Worm (Caenorhabditis elegans) whole organism, young adult: ENCODE data around the gene best-13.

Experiments used
- B0261.1 ChIP-seq: sonication (generic microtip); optimal IDR thresholded peaks from 2 replicates; lab custom pipeline; 2016; ENCODE audit warnings: mild to moderate bottlenecking, missing genetic modification characterization, moderate library complexity, missing compliant biosample characterization
- F22D6.2 ChIP-seq: sonication (generic microtip); optimal IDR thresholded peaks from 2 replicates; lab custom pipeline; 2016; ENCODE audit warnings: mild to moderate bottlenecking, missing genetic modification characterization, missing compliant biosample characterization
- cebp-1 ChIP-seq, 2 experiments: fragments of 200-800 bp in 1 of 2; sonication (Bioruptor generic) in 1 of 2; sonication (generic microtip) in 1 of 2; IDR thresholded peaks in 1 of 2; optimal IDR thresholded peaks in 1 of 2; 2 replicates each; pipeline versions ENCODE4 v1.3.6 to Lab custom; 2017 to 2022; ENCODE audit warnings: missing compliant biosample characterization in 2 of 2, missing genetic modification characterization in 2 of 2, mild to moderate bottlenecking in 1 of 2, missing genetic modification reagents in 1 of 2, moderate library complexity in 1 of 2
- ceh-27 ChIP-seq: fragments of 200-800 bp; sonication (Bioruptor generic); optimal IDR thresholded peaks from 2 replicates; lab custom pipeline; 2018; ENCODE audit warnings: mild to moderate bottlenecking, missing genetic modification characterization, moderate library complexity, missing compliant biosample characterization
- dpff-1 ChIP-seq: sonication (generic microtip); optimal IDR thresholded peaks from 2 replicates; lab custom pipeline; 2017; ENCODE audit warnings: mild to moderate bottlenecking, missing genetic modification characterization, missing compliant biosample characterization
- hlh-26 ChIP-seq: fragments of 200-800 bp; sonication (Bioruptor generic); conservative IDR thresholded peaks from 2 replicates; pipeline ENCODE4 v1.3.6; 2022; ENCODE audit warnings: missing genetic modification reagents, missing genetic modification characterization, missing compliant biosample characterization
- lag-1 ChIP-seq: fragments of 200-800 bp; sonication (Bioruptor generic); IDR thresholded peaks from 2 replicates; pipeline ENCODE4 v1.3.6; 2022; ENCODE audit warnings: missing genetic modification reagents, missing genetic modification characterization, missing compliant biosample characterization
- lir-1 ChIP-seq: fragments of 200-800 bp; sonication (Bioruptor generic); conservative IDR thresholded peaks from 2 replicates; pipeline ENCODE4 v1.3.6; 2022; ENCODE audit warnings: missing genetic modification reagents, missing genetic modification characterization, missing compliant biosample characterization
- mes-4 ChIP-seq: sonication (generic microtip); optimal IDR thresholded peaks from 2 replicates; lab custom pipeline; 2016; ENCODE audit warnings: missing genotype, missing genetic modification characterization, missing compliant biosample characterization
- nfya-1 ChIP-seq: sonication (generic microtip); optimal IDR thresholded peaks from 2 replicates; lab custom pipeline; 2017; ENCODE audit warnings: antibody characterized with exemption, missing compliant biosample characterization, missing genetic modification characterization, borderline replicate concordance; ENCODE audit not compliant: insufficient read depth
- snpc-1.3 ChIP-seq: sonication (generic microtip); optimal IDR thresholded peaks from 2 replicates; lab custom pipeline; 2017; ENCODE audit warnings: missing genetic modification characterization, mild to moderate bottlenecking, missing compliant biosample characterization, antibody characterized with exemption, moderate library complexity, missing genotype, missing genetic modification reagents; ENCODE audit not compliant: insufficient read depth
- ztf-25 ChIP-seq: fragments of 200-800 bp; sonication (Bioruptor generic); IDR thresholded peaks from 2 replicates; pipeline ENCODE4 v1.3.6; 2022; ENCODE audit warnings: missing genetic modification reagents, missing genetic modification characterization, missing compliant biosample characterization
- ztf-26 ChIP-seq: sonication (generic microtip); optimal IDR thresholded peaks from 2 replicates; lab custom pipeline; 2017; ENCODE audit warnings: missing genetic modification characterization, missing compliant biosample characterization
- ztf-3 ChIP-seq: fragments of 200-800 bp; sonication (Bioruptor generic); optimal IDR thresholded peaks from 2 replicates; lab custom pipeline; 2018; ENCODE audit warnings: mild to moderate bottlenecking, missing genetic modification characterization, missing compliant biosample characterization

DNA sequence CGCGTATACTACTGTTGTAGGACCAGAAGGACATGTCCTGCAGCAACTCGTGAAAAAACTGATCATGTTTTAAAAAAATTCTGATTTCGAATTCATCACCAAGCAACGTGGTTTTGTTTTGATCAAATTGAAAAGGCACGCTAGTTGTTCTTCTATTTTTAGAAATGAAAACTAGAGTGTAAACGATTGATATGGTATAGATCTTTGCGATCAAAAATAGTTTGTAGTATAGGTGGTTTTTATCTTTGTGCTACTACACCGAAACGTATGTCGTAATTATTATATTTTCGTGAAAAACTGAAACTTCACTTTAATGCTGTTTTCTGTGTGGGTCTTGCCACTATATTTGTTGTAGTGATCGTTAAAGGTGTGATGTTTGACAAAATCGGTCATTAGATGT lies 36.8 kb upstream of the best-13 start:
- TF ChIP-seq ztf-3 (no peak), lag-1 (GFP tag; lab: Robert Waterston, UW) (no peak), dpff-1 (tag; lab: Kevin White, UChicago) (no peak), cebp-1 (GFP tag; IDR thresholded peaks at IDR 0.05; lab: Robert Waterston, UW) (no peak), cebp-1 (tag; optimal IDR thresholded peaks at IDR 0.05; lab: Kevin White, UChicago) (no peak), snpc-1.3 (tag; lab: Kevin White, UChicago) (no peak), F22D6.2 (tag; lab: Kevin White, UChicago) (no peak), nfya-1 (no peak), B0261.1 (tag; lab: Kevin White, UChicago) (no peak), hlh-26 (GFP tag; lab: Robert Waterston, UW) (no peak), mes-4 (tag; lab: Kevin White, UChicago) (no peak), ztf-25 (GFP tag; lab: Robert Waterston, UW) (no peak), ceh-27 (GFP tag; lab: Kevin White, UChicago) (no peak), ztf-26 (tag; lab: Kevin White, UChicago) (no peak), lir-1 (GFP tag; lab: Robert Waterston, UW) (no peak)
